Fruit fly (Drosophila melanogaster) whole organism, pupa: ENCODE results near the gene sip3.

Experiments
- CG10348 ChIP-seq: fragments of 200-800 bp; sonication (Bioruptor generic); IDR thresholded peaks from 2 replicates; pipeline ENCODE4 v1.3.6; 2022; ENCODE audit warnings: missing biosample characterization, missing genetic modification characterization
- CG12605 ChIP-seq: fragments of 200-800 bp; sonication (Bioruptor generic); IDR thresholded peaks from 2 replicates; pipeline ENCODE4 v1.3.6; 2022; ENCODE audit warnings: missing biosample characterization, missing genetic modification characterization
- CG17806 ChIP-seq: fragments of 200-800 bp; sonication (Bioruptor generic); optimal IDR thresholded peaks from 2 replicates; lab custom pipeline; 2018; ENCODE audit warnings: missing biosample characterization, mild to moderate bottlenecking, missing genetic modification characterization, moderate library complexity
- CG34367 ChIP-seq: fragments of 200-800 bp; sonication (Bioruptor generic); optimal IDR thresholded peaks from 2 replicates; lab custom pipeline; 2018; ENCODE audit warnings: missing biosample characterization, mild to moderate bottlenecking, missing genetic modification characterization
- CG4496 ChIP-seq: fragments of 200-800 bp; sonication (Bioruptor generic); IDR thresholded peaks from 3 replicates; pipeline ENCODE4 v1.3.6; 2022; ENCODE audit warnings: missing biosample characterization, missing genetic modification characterization
- CG8301 ChIP-seq: fragments of 200-800 bp; sonication (Bioruptor generic); optimal IDR thresholded peaks from 2 replicates; lab custom pipeline; 2018; ENCODE audit warnings: missing biosample characterization, mild to moderate bottlenecking, missing genetic modification characterization
- CG9948 ChIP-seq: fragments of 200-800 bp; sonication (Bioruptor generic); optimal IDR thresholded peaks from 2 replicates; lab custom pipeline; 2018; ENCODE audit warnings: missing biosample characterization, mild to moderate bottlenecking, missing genetic modification characterization, moderate library complexity
- D1 ChIP-seq: fragments of 200-800 bp; sonication (Bioruptor generic); optimal IDR thresholded peaks from 2 replicates; lab custom pipeline; 2018; ENCODE audit warnings: missing biosample characterization, mild to moderate bottlenecking, missing genetic modification characterization, moderate library complexity
- Ets98B ChIP-seq: fragments of 200-800 bp; sonication (Bioruptor generic); IDR thresholded peaks from 2 replicates; pipeline ENCODE4 v1.3.6; 2022; ENCODE audit warnings: missing biosample characterization, missing genetic modification characterization
- Pif1A ChIP-seq: fragments of 200-800 bp; sonication (Bioruptor generic); optimal IDR thresholded peaks from 3 replicates; lab custom pipeline; 2016; ENCODE audit warnings: missing biosample characterization, missing genetic modification characterization
- Snoo ChIP-seq: fragments of 200-800 bp; sonication (Bioruptor generic); optimal IDR thresholded peaks from 3 replicates; lab custom pipeline; 2017; ENCODE audit warnings: missing biosample characterization, mild to moderate bottlenecking, missing genetic modification characterization, inconsistent platforms
- gl ChIP-seq: fragments of 200-800 bp; sonication (Bioruptor generic); optimal IDR thresholded peaks from 2 replicates; lab custom pipeline; 2018; ENCODE audit warnings: missing biosample characterization, mild to moderate bottlenecking, missing genetic modification characterization
- rn ChIP-seq: fragments of 200-800 bp; sonication (Bioruptor generic); IDR thresholded peaks from 2 replicates; pipeline ENCODE4 v1.3.6; 2022; ENCODE audit warnings: missing biosample characterization, missing genetic modification characterization

DNA sequence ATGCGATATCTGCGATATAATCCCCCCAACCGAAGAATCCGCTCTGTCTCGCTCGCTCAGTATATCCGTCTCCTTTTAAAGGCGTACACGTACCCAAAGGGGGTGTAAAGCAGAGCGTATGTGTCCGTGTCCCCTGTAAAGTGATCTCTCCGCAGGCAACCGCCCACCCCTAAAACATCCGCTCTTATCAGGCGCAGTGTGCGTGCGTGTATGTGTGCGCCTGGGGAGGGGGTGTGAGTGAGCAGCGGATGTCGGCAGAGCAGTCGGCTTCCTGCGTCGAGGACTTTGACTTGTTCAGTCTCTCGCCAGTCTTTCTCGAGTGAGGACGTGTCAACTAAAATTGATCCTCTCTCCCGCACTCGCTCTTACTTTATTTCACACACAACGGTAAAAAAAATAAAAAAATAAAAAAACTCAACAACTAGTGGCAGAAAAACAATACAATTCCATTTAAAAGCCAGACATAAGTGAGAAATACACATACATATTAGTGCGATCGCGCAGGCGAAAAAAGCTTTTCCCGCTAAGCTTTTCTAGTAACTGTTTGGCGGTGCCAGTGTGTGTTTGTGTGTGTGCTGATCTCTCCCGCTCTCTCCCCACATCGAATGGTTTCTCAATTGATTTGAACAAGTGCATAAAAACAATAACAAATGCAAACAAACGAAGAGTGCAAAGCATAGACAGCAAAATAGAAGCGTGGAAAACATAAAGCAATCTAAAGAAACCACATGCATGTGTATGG, 46.4 kb upstream of the sip3 start:
- TF ChIP-seq gl (peak; percentile 81), CG10348 (no peak), Snoo (peak; percentile 26), Ets98B (GFP tag; lab: Robert Waterston, UW) (peak; percentile 50; the same call in 1 of the 2 replicates), CG9948 (tag; lab: Kevin White, UChicago) (no peak), CG8301 (tag; lab: Kevin White, UChicago) (no peak), Pif1A (GFP tag; lab: Kevin White, UChicago) (no peak), CG4496 (peak; percentile 83), CG17806 (tag; lab: Kevin White, UChicago) (no peak), CG12605 (peak; percentile 62; the same call in 1 of the 2 replicates), rn (GFP tag; lab: Robert Waterston, UW) (no peak), CG34367 (peak; percentile 42), D1 (tag; lab: Kevin White, UChicago) (no peak)
